Worm (Caenorhabditis elegans) whole organism, late embryonic: ENCODE results near the gene dhs-9.

Experiments used
- C38D4.7 ChIP-seq: fragments of 200-800 bp; sonication (Bioruptor generic); optimal IDR thresholded peaks from 2 replicates; lab custom pipeline; 2018; ENCODE audit warnings: mild to moderate bottlenecking, missing genetic modification characterization, moderate library complexity, missing compliant biosample characterization
- F13H6.1 ChIP-seq: sonication (generic microtip); optimal IDR thresholded peaks from 2 replicates; lab custom pipeline; 2016; ENCODE audit warnings: missing genetic modification characterization, missing compliant biosample characterization
- K02D7.2 ChIP-seq: sonication (generic microtip); optimal IDR thresholded peaks from 2 replicates; lab custom pipeline; 2017; ENCODE audit warnings: mild to moderate bottlenecking, missing genetic modification characterization, missing compliant biosample characterization
- T23F11.4 ChIP-seq: fragments of 200-800 bp; sonication (Bioruptor generic); optimal IDR thresholded peaks from 2 replicates; lab custom pipeline; 2018; ENCODE audit warnings: mild to moderate bottlenecking, missing genetic modification characterization, missing compliant biosample characterization
- Y22D7AL.16 ChIP-seq: sonication (generic microtip); optimal IDR thresholded peaks from 2 replicates; lab custom pipeline; 2016; ENCODE audit warnings: missing genetic modification characterization, missing compliant biosample characterization
- ceh-14 ChIP-seq: sonication (generic microtip); optimal IDR thresholded peaks from 2 replicates; lab custom pipeline; 2016; ENCODE audit warnings: missing genotype, missing genetic modification characterization, missing compliant biosample characterization
- ceh-19 ChIP-seq: fragments of 200-800 bp; sonication (Bioruptor generic); optimal IDR thresholded peaks from 2 replicates; lab custom pipeline; 2018; ENCODE audit warnings: mild to moderate bottlenecking, missing genetic modification characterization, missing compliant biosample characterization
- ceh-22 ChIP-seq: sonication (generic microtip); optimal IDR thresholded peaks from 2 replicates; lab custom pipeline; 2017; ENCODE audit warnings: missing biosample characterization, missing genetic modification characterization
- ceh-24 ChIP-seq: sonication (generic microtip); optimal IDR thresholded peaks from 2 replicates; lab custom pipeline; 2016; ENCODE audit warnings: mild to moderate bottlenecking, missing genetic modification characterization, missing compliant biosample characterization
- ceh-30 ChIP-seq: fragments of 150-350 bp; optimal IDR thresholded peaks from 2 replicates; lab custom pipeline; 2014; ENCODE audit warnings: missing biosample characterization, missing genetic modification characterization
- ceh-31 ChIP-seq: sonication (generic microtip); optimal IDR thresholded peaks from 2 replicates; lab custom pipeline; 2016; ENCODE audit warnings: missing genetic modification characterization, missing compliant biosample characterization
- ceh-48 ChIP-seq: sonication (generic microtip); optimal IDR thresholded peaks from 2 replicates; lab custom pipeline; 2016; ENCODE audit warnings: missing genetic modification characterization, inconsistent platforms, missing compliant biosample characterization
- ceh-6 ChIP-seq: fragments of 200-800 bp; sonication (Bioruptor generic); optimal IDR thresholded peaks from 2 replicates; lab custom pipeline; 2018; ENCODE audit warnings: mild to moderate bottlenecking, missing genetic modification characterization, missing compliant biosample characterization
- ceh-9 ChIP-seq: sonication (generic microtip); optimal IDR thresholded peaks from 2 replicates; lab custom pipeline; 2016; ENCODE audit warnings: mild to moderate bottlenecking, missing genetic modification characterization, inconsistent platforms, missing compliant biosample characterization
- che-1 ChIP-seq: sonication (generic microtip); optimal IDR thresholded peaks from 2 replicates; lab custom pipeline; 2016; ENCODE audit warnings: mild to moderate bottlenecking, missing genetic modification characterization, missing compliant biosample characterization
- dve-1 ChIP-seq: sonication (generic microtip); optimal IDR thresholded peaks from 2 replicates; lab custom pipeline; 2017; ENCODE audit warnings: antibody characterized with exemption, mild to moderate bottlenecking, missing genetic modification characterization, missing compliant biosample characterization
- elt-2 ChIP-seq: sonication (generic microtip); optimal IDR thresholded peaks from 2 replicates; lab custom pipeline; 2016; ENCODE audit warnings: missing genetic modification reagents, missing genetic modification characterization, missing compliant biosample characterization
- elt-4 ChIP-seq: sonication (generic microtip); optimal IDR thresholded peaks from 2 replicates; lab custom pipeline; 2016; ENCODE audit warnings: missing genetic modification characterization, missing compliant biosample characterization
- ets-4 ChIP-seq: sonication (generic microtip); optimal IDR thresholded peaks from 2 replicates; lab custom pipeline; 2016; ENCODE audit warnings: missing genetic modification characterization, missing compliant biosample characterization
- fax-1 ChIP-seq: sonication (generic microtip); optimal IDR thresholded peaks from 2 replicates; lab custom pipeline; 2016; ENCODE audit warnings: missing genotype, missing genetic modification characterization, missing compliant biosample characterization
- fkh-6 ChIP-seq: sonication (generic microtip); optimal IDR thresholded peaks from 2 replicates; lab custom pipeline; 2016; ENCODE audit warnings: missing genetic modification characterization, missing compliant biosample characterization
- gmeb-2 ChIP-seq: sonication (generic microtip); optimal IDR thresholded peaks from 2 replicates; lab custom pipeline; 2016; ENCODE audit warnings: missing genetic modification characterization, inconsistent platforms, missing compliant biosample characterization
- hlh-15 ChIP-seq: sonication (generic microtip); optimal IDR thresholded peaks from 2 replicates; lab custom pipeline; 2016; ENCODE audit warnings: missing genetic modification characterization, missing compliant biosample characterization
- hlh-30 ChIP-seq: sonication (generic microtip); optimal IDR thresholded peaks from 2 replicates; lab custom pipeline; 2017; ENCODE audit warnings: antibody characterized with exemption, missing genetic modification characterization, missing compliant biosample characterization; ENCODE audit not compliant: insufficient read depth
- lim-6 ChIP-seq: sonication (generic microtip); optimal IDR thresholded peaks from 2 replicates; lab custom pipeline; 2016; ENCODE audit warnings: missing genetic modification characterization, missing compliant biosample characterization
- madf-2 ChIP-seq: sonication (generic microtip); optimal IDR thresholded peaks from 2 replicates; lab custom pipeline; 2017; ENCODE audit warnings: missing genetic modification characterization, missing compliant biosample characterization
- mec-3 ChIP-seq: sonication (generic microtip); optimal IDR thresholded peaks from 2 replicates; lab custom pipeline; 2016; ENCODE audit warnings: borderline replicate concordance, missing genetic modification characterization, missing compliant biosample characterization
- nfya-1 ChIP-seq: sonication (generic microtip); optimal IDR thresholded peaks from 2 replicates; lab custom pipeline; 2017; ENCODE audit warnings: missing genetic modification characterization, mild to moderate bottlenecking, missing compliant biosample characterization, antibody characterized with exemption, moderate library complexity
- nhr-11 ChIP-seq: fragments of 150-350 bp; optimal IDR thresholded peaks from 2 replicates; lab custom pipeline; 2014; ENCODE audit warnings: missing biosample characterization, missing genetic modification characterization
- nhr-232 ChIP-seq: sonication (generic microtip); optimal IDR thresholded peaks from 2 replicates; lab custom pipeline; 2016; ENCODE audit warnings: missing genetic modification characterization, missing compliant biosample characterization
- npax-4 ChIP-seq: sonication (generic microtip); optimal IDR thresholded peaks from 2 replicates; lab custom pipeline; 2016; ENCODE audit warnings: missing genetic modification characterization, missing compliant biosample characterization
- odd-2 ChIP-seq: sonication (generic microtip); optimal IDR thresholded peaks from 2 replicates; lab custom pipeline; 2017; ENCODE audit warnings: antibody characterized with exemption, mild to moderate bottlenecking, missing genetic modification characterization, missing compliant biosample characterization
- pat-9 ChIP-seq: fragments of 200-800 bp; sonication (Bioruptor generic); optimal IDR thresholded peaks from 2 replicates; lab custom pipeline; 2018; ENCODE audit warnings: mild to moderate bottlenecking, missing genetic modification characterization, moderate library complexity, missing compliant biosample characterization
- pha-4 ChIP-seq: fragments of 150-350 bp; optimal IDR thresholded peaks from 2 replicates; lab custom pipeline; 2018; ENCODE audit warnings: missing biosample characterization, missing genetic modification reagents, missing genetic modification characterization
- pqm-1 ChIP-seq: sonication (generic microtip); optimal IDR thresholded peaks from 2 replicates; lab custom pipeline; 2016; ENCODE audit warnings: missing genetic modification characterization, missing compliant biosample characterization
- pros-1 ChIP-seq: fragments of 150-350 bp; optimal IDR thresholded peaks from 2 replicates; lab custom pipeline; 2014; ENCODE audit warnings: missing biosample characterization, missing genetic modification reagents, missing genetic modification characterization
- ref-2 ChIP-seq: sonication (generic microtip); optimal IDR thresholded peaks from 2 replicates; lab custom pipeline; 2016; ENCODE audit warnings: missing genetic modification characterization, missing compliant biosample characterization
- sdc-2 ChIP-seq: sonication (generic microtip); optimal IDR thresholded peaks from 2 replicates; lab custom pipeline; 2016; ENCODE audit warnings: missing genotype, missing genetic modification characterization, missing compliant biosample characterization
- syd-9 ChIP-seq: sonication (generic microtip); optimal IDR thresholded peaks from 2 replicates; lab custom pipeline; 2016; ENCODE audit warnings: mild to moderate bottlenecking, missing genetic modification characterization, moderate library complexity, missing compliant biosample characterization
- tbx-7 ChIP-seq: sonication (generic microtip); optimal IDR thresholded peaks from 2 replicates; lab custom pipeline; 2016; ENCODE audit warnings: missing genotype, missing genetic modification characterization, missing compliant biosample characterization
- unc-3 ChIP-seq, 2 experiments: fragments of 200-800 bp in 1 of 2; sonication (Bioruptor generic) in 1 of 2; sonication (generic microtip) in 1 of 2; conservative IDR thresholded peaks in 1 of 2; optimal IDR thresholded peaks in 1 of 2; 2 replicates each; pipeline versions ENCODE4 v1.3.6 to Lab custom; 2016 to 2022; ENCODE audit warnings: missing compliant biosample characterization in 2 of 2, missing genetic modification characterization in 2 of 2, missing genetic modification reagents in 1 of 2
- unc-42 ChIP-seq: sonication (generic microtip); optimal IDR thresholded peaks from 2 replicates; lab custom pipeline; 2016; ENCODE audit warnings: missing genotype, missing genetic modification characterization, missing compliant biosample characterization

Gene dhs-9

ce11 chrIII:5373715-5374114, 5.9 kb upstream of the dhs-9 start:
- TF ChIP-seq pat-9 (tag; lab: Kevin White, UChicago): no peak
- TF ChIP-seq madf-2: no peak
- TF ChIP-seq pros-1 (tag; lab: Kevin White, UChicago): no peak

ce11 chrIII:5372884-5373283, 5.0 kb upstream of the dhs-9 start:
- TF ChIP-seq gmeb-2 (tag; lab: Kevin White, UChicago): no peak
- no peak for TF ChIP-seq C38D4.7 (GFP tag; lab: Kevin White, UChicago)
- TF ChIP-seq hlh-30 (tag; lab: Kevin White, UChicago): no peak
- no peak for TF ChIP-seq Y22D7AL.16
- no peak for TF ChIP-seq ceh-48 (tag; lab: Kevin White, UChicago)
- no peak for TF ChIP-seq ceh-30 (tag; lab: Kevin White, UChicago)
- TF ChIP-seq mec-3: no peak
- TF ChIP-seq unc-42 (tag; lab: Kevin White, UChicago): peak; percentile 33
- TF ChIP-seq T23F11.4: no peak
- TF ChIP-seq F13H6.1 (tag; lab: Kevin White, UChicago): no peak
- no peak for TF ChIP-seq hlh-15
- peak; percentile 20 for TF ChIP-seq ceh-31 (tag; lab: Kevin White, UChicago)
- TF ChIP-seq ceh-9 (tag; lab: Kevin White, UChicago): no peak
- TF ChIP-seq pha-4 (tag; lab: Kevin White, UChicago): no peak
- TF ChIP-seq, all 69 proteins: peak for 2

ce11 chrIII:5371226-5371926, 3.5 kb upstream of the dhs-9 start, which contains the start of gene szy-2:
Gene szy-2 (minus strand): TSS chrIII:5371276.
- TF ChIP-seq elt-4 (no peak), fax-1 (no peak), K02D7.2 (tag; lab: Kevin White, UChicago) (no peak)
- TF ChIP-seq, all 69 proteins: peak for 0

ce11 chrIII:5361909-5362308, 5.9 kb downstream of the dhs-9 start, which contains the start of gene Y32H12A.1:
Gene Y32H12A.1 (plus strand): TSS chrIII:5362209.
- TF ChIP-seq npax-4 (tag; lab: Kevin White, UChicago): no peak
- no peak for TF ChIP-seq elt-2
- TF ChIP-seq ceh-30 (tag; lab: Kevin White, UChicago): no peak
- TF ChIP-seq nhr-232: no peak
- TF ChIP-seq hlh-15: no peak
- no peak for TF ChIP-seq ceh-19 (GFP tag; lab: Kevin White, UChicago)
- TF ChIP-seq gmeb-2 (tag; lab: Kevin White, UChicago): no peak
- no peak for TF ChIP-seq tbx-7 (tag; lab: Kevin White, UChicago)
- TF ChIP-seq nfya-1 (tag; lab: Kevin White, UChicago): no peak
- no peak for TF ChIP-seq syd-9 (tag; lab: Kevin White, UChicago)
- no peak for TF ChIP-seq ceh-14
- TF ChIP-seq C38D4.7 (GFP tag; lab: Kevin White, UChicago): no peak

- no peak for TF ChIP-seq hlh-30 (tag; lab: Kevin White, UChicago)
- TF ChIP-seq ceh-6: no peak
- TF ChIP-seq pqm-1 (tag; lab: Kevin White, UChicago): peak; percentile 24
- TF ChIP-seq ceh-22 (tag; lab: Kevin White, UChicago): no peak
- peak; percentile 53 for TF ChIP-seq sdc-2 (tag; lab: Kevin White, UChicago)
- TF ChIP-seq odd-2 (tag; lab: Kevin White, UChicago): no peak
- no peak for TF ChIP-seq nhr-11 (tag; lab: Kevin White, UChicago)
- peak; percentile 96 for TF ChIP-seq ceh-31 (tag; lab: Kevin White, UChicago)
- no peak for TF ChIP-seq dve-1
- TF ChIP-seq tbx-7 (tag; lab: Kevin White, UChicago): peak; percentile 92
- no peak for TF ChIP-seq nfya-1 (tag; lab: Kevin White, UChicago)
- no peak for TF ChIP-seq ceh-24 (tag; lab: Kevin White, UChicago)
- no peak for TF ChIP-seq madf-2
- peak; percentile 37; the same call in 1 of the 2 replicates for TF ChIP-seq unc-3 (GFP tag; conservative IDR thresholded peaks at IDR 0.05; lab: Robert Waterston, UW)
- no peak for TF ChIP-seq unc-3 (tag; optimal IDR thresholded peaks at IDR 0.05; lab: Kevin White, UChicago)
- no peak for TF ChIP-seq pat-9 (tag; lab: Kevin White, UChicago)
- TF ChIP-seq fkh-6: no peak
- peak; percentile 51 for TF ChIP-seq elt-2
- no peak for TF ChIP-seq K02D7.2 (tag; lab: Kevin White, UChicago)
- TF ChIP-seq ceh-14: peak; percentile 31
- peak; percentile 4 for TF ChIP-seq ceh-19 (GFP tag; lab: Kevin White, UChicago)
- no peak for TF ChIP-seq syd-9 (tag; lab: Kevin White, UChicago)
- no peak for TF ChIP-seq che-1 (tag; lab: Kevin White, UChicago)
- TF ChIP-seq ets-4 (tag; lab: Kevin White, UChicago): peak; percentile 100
- peak; percentile 64 for TF ChIP-seq lim-6 (tag; lab: Kevin White, UChicago)
- peak; percentile 75 for TF ChIP-seq ref-2 (tag; lab: Kevin White, UChicago)
These were observed 18.6 kb downstream of the dhs-9 start, which contains the start of gene thoc-5 for ce11 chrIII:5349250-5349649. Gene thoc-5 (minus strand): TSS chrIII:5349401.
